Fruit fly (Drosophila melanogaster): ENCODE results near the gene KrT95D.

The KrT95D gene

DNA sequence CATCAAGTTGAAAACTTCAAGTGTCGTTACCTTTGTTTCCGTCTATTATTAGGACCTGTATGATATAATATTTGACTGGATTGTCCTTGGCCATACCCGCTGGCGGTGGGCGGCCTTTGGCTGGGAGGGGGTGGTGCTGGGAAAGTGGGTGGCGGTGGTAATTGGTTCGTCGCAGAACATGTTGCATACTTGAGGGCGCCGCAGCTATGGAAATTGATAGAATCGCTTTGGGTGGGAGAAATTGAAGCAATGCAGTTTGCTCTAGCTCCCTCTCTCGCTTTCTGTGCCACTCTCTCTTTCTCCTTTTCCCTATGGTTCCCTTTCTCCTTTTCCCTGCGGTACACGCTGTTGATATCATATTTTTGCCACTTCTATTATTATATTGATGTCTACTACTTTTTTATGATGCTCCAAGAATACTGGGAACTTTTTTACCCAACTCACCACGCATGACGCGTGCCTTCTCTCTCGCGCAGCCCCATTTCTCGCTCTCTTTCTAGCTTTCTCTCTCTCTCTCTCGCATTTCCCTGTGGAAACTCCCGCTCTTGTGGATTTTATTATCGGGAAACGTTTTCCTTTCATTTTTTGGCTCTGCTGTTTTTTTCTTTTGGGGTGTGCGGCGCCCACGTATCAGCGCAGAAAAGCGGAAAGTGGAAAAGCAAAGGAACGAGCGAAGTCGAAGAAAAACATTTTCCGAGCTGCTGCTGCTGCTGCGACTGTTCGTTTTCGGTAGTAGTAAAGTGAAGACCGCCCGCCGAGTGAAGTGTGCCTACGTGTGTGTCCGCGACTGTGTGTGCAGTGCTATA lies 66.5 kb downstream of the KrT95D start (continued):
- peak; percentile 63 for TF ChIP-seq abd-A (tag; optimal IDR thresholded peaks at IDR 0.05)
- no peak for TF ChIP-seq dati (GFP tag; IDR thresholded peaks at IDR 0.05)
- TF ChIP-seq lilli (GFP tag; optimal IDR thresholded peaks at IDR 0.05) = no peak
- TF ChIP-seq slbo (GFP tag; IDR thresholded peaks at IDR 0.05) = no peak
- TF ChIP-seq kah (GFP tag; optimal IDR thresholded peaks at IDR 0.05) = no peak
- peak; percentile 93 for TF ChIP-seq sr (GFP tag; IDR thresholded peaks at IDR 0.05)
- TF ChIP-seq CG1602 (GFP tag; optimal IDR thresholded peaks at IDR 0.05) = no peak
- no peak for TF ChIP-seq Antp (GFP tag; optimal IDR thresholded peaks at IDR 0.05)
- TF ChIP-seq sens (GFP tag) = peak; percentile 66
- TF ChIP-seq Drgx (GFP tag; IDR thresholded peaks at IDR 0.05) = no peak
- no peak for TF ChIP-seq cg (GFP tag; optimal IDR thresholded peaks at IDR 0.05)
- TF ChIP-seq CG15073 (GFP tag; optimal IDR thresholded peaks at IDR 0.05) = peak; percentile 70
- TF ChIP-seq Sry-β (GFP tag; optimal IDR thresholded peaks at IDR 0.05) = no peak
- TF ChIP-seq bcd (GFP tag; optimal IDR thresholded peaks at IDR 0.05) = no peak
- no peak for TF ChIP-seq CG10209 (GFP tag; optimal IDR thresholded peaks at IDR 0.05)
- TF ChIP-seq croc (GFP tag; conservative IDR thresholded peaks at IDR 0.05) = no peak
- TF ChIP-seq Atf3 (GFP tag; optimal IDR thresholded peaks at IDR 0.05) = no peak
- peak; percentile 29; the same call in 1 of the 2 replicates for TF ChIP-seq Adf1 (GFP tag; IDR thresholded peaks at IDR 0.05)
- no peak for TF ChIP-seq CG10565 (GFP tag; optimal IDR thresholded peaks at IDR 0.05)
- TF ChIP-seq hkb (optimal IDR thresholded peaks at IDR 0.05) = no peak
- 0 out of 2 replicates have a peak, but pooled peaks have one; percentile 8 for TF ChIP-seq hkb (GFP tag; IDR thresholded peaks at IDR 0.05)
- no peak for TF ChIP-seq Mrtf (GFP tag; IDR thresholded peaks at IDR 0.05)
- TF ChIP-seq CG18764 (GFP tag; optimal IDR thresholded peaks at IDR 0.05) = no peak
- no peak for TF ChIP-seq CG4404 (GFP tag; IDR thresholded peaks at IDR 0.05)
- TF ChIP-seq yki (optimal IDR thresholded peaks at IDR 0.05) = no peak
- no peak for TF ChIP-seq NFAT (GFP tag; IDR thresholded peaks at IDR 0.05)
- TF ChIP-seq Awh (GFP tag; IDR thresholded peaks at IDR 0.05) = no peak
- no peak for TF ChIP-seq Lim3 (GFP tag; IDR thresholded peaks at IDR 0.05)
- TF ChIP-seq pros (GFP tag; optimal IDR thresholded peaks at IDR 0.05) = no peak
- no peak for TF ChIP-seq slou (GFP tag; optimal IDR thresholded peaks at IDR 0.05)
- TF ChIP-seq danr (GFP tag; IDR thresholded peaks at IDR 0.05) = 0 out of 2 replicates have a peak, but pooled peaks have one; percentile 18
- TF ChIP-seq hb (GFP tag; IDR thresholded peaks at IDR 0.05; ENCODE audit: partially characterized antibody) = no peak
- no peak for TF ChIP-seq CG8478 (optimal IDR thresholded peaks at IDR 0.05)
- peak; percentile 67 to 81 for TF ChIP-seq Trl (optimal IDR thresholded peaks at IDR 0.05)
- TF ChIP-seq Trl (GFP tag; optimal IDR thresholded peaks at IDR 0.05) = no peak
- TF ChIP-seq CG9609 (GFP tag; optimal IDR thresholded peaks at IDR 0.05) = no peak
- no peak for TF ChIP-seq tap (tag; optimal IDR thresholded peaks at IDR 0.05)
- TF ChIP-seq Atf-2 (GFP tag; optimal IDR thresholded peaks at IDR 0.05) = no peak
- TF ChIP-seq onecut (GFP tag; IDR thresholded peaks at IDR 0.05) = peak; percentile 57; the same call in 1 of the 2 replicates
- TF ChIP-seq CG2129 (GFP tag; IDR thresholded peaks at IDR 0.05; ENCODE audit: partially characterized antibody) = no peak
- TF ChIP-seq CG32767 (GFP tag; IDR thresholded peaks at IDR 0.05) = peak; percentile 36; the same call in 1 of the 2 replicates
- TF ChIP-seq CG7372 (GFP tag; IDR thresholded peaks at IDR 0.05) = no peak
- peak; percentile 61 for TF ChIP-seq CG12769 (tag; optimal IDR thresholded peaks at IDR 0.05)
- no peak for TF ChIP-seq CG6813 (GFP tag; optimal IDR thresholded peaks at IDR 0.05)
- peak; percentile 76 for TF ChIP-seq ewg (GFP tag; optimal IDR thresholded peaks at IDR 0.05)
- TF ChIP-seq Dref (GFP tag; IDR thresholded peaks at IDR 0.05) = no peak
- no peak for TF ChIP-seq Oli (tag; optimal IDR thresholded peaks at IDR 0.05)
- no peak for TF ChIP-seq lov (optimal IDR thresholded peaks at IDR 0.05)
- TF ChIP-seq lov (GFP tag; IDR thresholded peaks at IDR 0.05) = no peak
- no peak for TF ChIP-seq CG4707 (GFP tag; optimal IDR thresholded peaks at IDR 0.05)
- TF ChIP-seq ems (GFP tag; optimal IDR thresholded peaks at IDR 0.05) = no peak
- TF ChIP-seq CG11696 (GFP tag; IDR thresholded peaks at IDR 0.05) = peak; percentile 57

Measured in whole organism, embryonic.